Fruit fly (Drosophila melanogaster) whole organism, embryonic: Measurements from ENCODE around the gene CG14232.
A peak's percentile ranks its signal among the peaks of the same experiment; 100 is the strongest.

Source experiments
- CG11696 ChIP-seq: fragments of 200-800 bp; sonication (Bioruptor generic); IDR thresholded peaks from 2 replicates; pipeline ENCODE4 v1.3.6; 2022; ENCODE audit warnings: missing biosample characterization, missing genetic modification characterization
- CG12236 ChIP-seq: fragments of 200-800 bp; sonication (Bioruptor generic); optimal IDR thresholded peaks from 2 replicates; lab custom pipeline; 2016; ENCODE audit warnings: missing biosample characterization, missing genetic modification characterization
- CG13296 ChIP-seq: fragments of 200-800 bp; sonication (Bioruptor generic); optimal IDR thresholded peaks from 3 replicates; lab custom pipeline; 2018; ENCODE audit warnings: missing biosample characterization, mild to moderate bottlenecking, missing genetic modification characterization
- CG13624 ChIP-seq: fragments of 200-800 bp; sonication (Bioruptor generic); optimal IDR thresholded peaks from 2 replicates; lab custom pipeline; 2016; ENCODE audit warnings: missing biosample characterization, missing genetic modification characterization
- CG15011 ChIP-seq: fragments of 200-800 bp; sonication (Bioruptor generic); optimal IDR thresholded peaks from 3 replicates; lab custom pipeline; 2018; ENCODE audit warnings: missing biosample characterization, mild to moderate bottlenecking, missing genetic modification characterization
- CG16813 ChIP-seq: fragments of 200-800 bp; sonication (Bioruptor generic); IDR thresholded peaks from 3 replicates; pipeline ENCODE4 v1.3.6; 2022; ENCODE audit warnings: missing biosample characterization, missing genetic modification characterization; ENCODE audit not compliant: partially characterized antibody
- CG17568 ChIP-seq: fragments of 200-800 bp; sonication (Bioruptor generic); optimal IDR thresholded peaks from 2 replicates; lab custom pipeline; 2018; ENCODE audit warnings: missing biosample characterization, mild to moderate bottlenecking, missing genetic modification characterization, moderate library complexity
- CG18599 ChIP-seq: fragments of 200-800 bp; sonication (Bioruptor generic); optimal IDR thresholded peaks from 3 replicates; lab custom pipeline; 2017; ENCODE audit warnings: missing biosample characterization, missing genetic modification characterization, mild to moderate bottlenecking, moderate library complexity, missing genetic modification reagents
- CG2202 ChIP-seq: fragments of 200-800 bp; sonication (Bioruptor generic); optimal IDR thresholded peaks from 2 replicates; lab custom pipeline; 2018; ENCODE audit warnings: missing biosample characterization, mild to moderate bottlenecking, missing genetic modification characterization
- CG2678 ChIP-seq: fragments of 200-800 bp; sonication (Bioruptor generic); optimal IDR thresholded peaks from 3 replicates; lab custom pipeline; 2019; ENCODE audit warnings: missing biosample characterization, mild to moderate bottlenecking, missing genetic modification characterization, moderate library complexity
- CG2712 ChIP-seq: fragments of 200-800 bp; optimal IDR thresholded peaks from 3 replicates; lab custom pipeline; 2019; ENCODE audit warnings: missing biosample characterization, mild to moderate bottlenecking, missing genetic modification characterization, moderate library complexity
- CG3065 ChIP-seq: fragments of 200-800 bp; sonication (Bioruptor generic); optimal IDR thresholded peaks from 2 replicates; lab custom pipeline; 2016; ENCODE audit warnings: missing biosample characterization, missing genetic modification characterization
- CG31224 ChIP-seq: fragments of 200-800 bp; sonication (Bioruptor generic); IDR thresholded peaks from 2 replicates; pipeline ENCODE4 v1.3.6; 2022; ENCODE audit warnings: missing biosample characterization, missing genetic modification characterization
- CG3163 ChIP-seq: fragments of 200-800 bp; sonication (Bioruptor generic); optimal IDR thresholded peaks from 3 replicates; lab custom pipeline; 2016; ENCODE audit warnings: missing biosample characterization, missing genetic modification characterization
- CG7928 ChIP-seq: fragments of 200-800 bp; sonication (Bioruptor generic); optimal IDR thresholded peaks from 2 replicates; lab custom pipeline; 2017; ENCODE audit warnings: missing biosample characterization, mild to moderate bottlenecking, missing genetic modification characterization
- D ChIP-seq, 2 experiments: fragments of 200-800 bp in 1 of 2; fragments of >200 bp in 1 of 2; sonication (Bioruptor generic) in 1 of 2; optimal IDR thresholded peaks; 2 replicates in 1 of 2; 3 replicates in 1 of 2; lab custom pipeline; 2017; ENCODE audit warnings: mild to moderate bottlenecking in 1 of 2, missing biosample characterization in 1 of 2, missing genetic modification characterization in 1 of 2, missing genetic modification reagents in 1 of 2
- D19A ChIP-seq: fragments of 200-800 bp; optimal IDR thresholded peaks from 3 replicates; lab custom pipeline; 2019; ENCODE audit warnings: missing biosample characterization, mild to moderate bottlenecking, missing genetic modification characterization, moderate library complexity
- Dad ChIP-seq: fragments of 200-800 bp; sonication (Bioruptor generic); optimal IDR thresholded peaks from 3 replicates; lab custom pipeline; 2016; ENCODE audit warnings: missing biosample characterization, missing genetic modification characterization
- Eip74EF ChIP-seq, 2 experiments: fragments of 200-800 bp in 1 of 2; fragments of >200 bp in 1 of 2; sonication (Bioruptor generic) in 1 of 2; optimal IDR thresholded peaks; 2 replicates each; lab custom pipeline; 2017 to 2019; ENCODE audit warnings: missing biosample characterization in 2 of 2, missing genetic modification characterization in 2 of 2, mild to moderate bottlenecking in 1 of 2, moderate library complexity in 1 of 2
- Ets65A ChIP-seq: fragments of 200-800 bp; sonication (Bioruptor generic); peaks from one replicate; lab custom pipeline; 2016; ENCODE audit warnings: missing biosample characterization, missing genetic modification characterization
- H2.0 ChIP-seq: fragments of 200-800 bp; sonication (Bioruptor generic); IDR thresholded peaks from 2 replicates; pipeline ENCODE4 v1.3.6; 2022; ENCODE audit warnings: missing biosample characterization, missing genetic modification characterization
- Hey ChIP-seq: fragments of 200-800 bp; sonication (Bioruptor generic); optimal IDR thresholded peaks from 3 replicates; lab custom pipeline; 2018; ENCODE audit warnings: missing biosample characterization, mild to moderate bottlenecking, missing genetic modification characterization
- Hr39 ChIP-seq: fragments of >200 bp; optimal IDR thresholded peaks from 2 replicates; lab custom pipeline; 2017
- Meics ChIP-seq: fragments of 200-800 bp; sonication (Bioruptor generic); optimal IDR thresholded peaks from 2 replicates; lab custom pipeline; 2017; ENCODE audit warnings: missing biosample characterization, mild to moderate bottlenecking, missing genetic modification characterization
- Pdp1 ChIP-seq, 2 experiments: fragments of 200-800 bp; sonication (Bioruptor generic); optimal IDR thresholded peaks; 3 replicates each; lab custom pipeline; 2016; ENCODE audit warnings: missing biosample characterization in 2 of 2, missing genetic modification characterization in 2 of 2, mild to moderate bottlenecking in 1 of 2, moderate library complexity in 1 of 2
- Poxn ChIP-seq: fragments of 200-800 bp; sonication (Bioruptor generic); IDR thresholded peaks from 2 replicates; pipeline ENCODE4 v1.3.6; 2022; ENCODE audit warnings: missing biosample characterization, missing genetic modification characterization
- Six4 ChIP-seq: fragments of 200-800 bp; sonication (Bioruptor generic); optimal IDR thresholded peaks from 2 replicates; lab custom pipeline; 2016; ENCODE audit warnings: missing biosample characterization, missing genetic modification characterization
- Sry-β ChIP-seq: fragments of 200-800 bp; sonication (Bioruptor generic); optimal IDR thresholded peaks from 2 replicates; lab custom pipeline; 2018; ENCODE audit warnings: missing biosample characterization, mild to moderate bottlenecking, missing genetic modification characterization, moderate library complexity
- Trl ChIP-seq, 3 experiments: fragments of >200 bp in 2 of 3; fragments of 200-800 bp in 1 of 3; sonication (Bioruptor generic) in 1 of 3; optimal IDR thresholded peaks; 2 replicates in 1 of 3; 3 replicates in 2 of 3; lab custom pipeline; 2016 to 2017; ENCODE audit warnings: missing biosample characterization in 1 of 3, missing genetic modification characterization in 1 of 3
- Xrp1 ChIP-seq: fragments of 200-800 bp; sonication (Bioruptor generic); IDR thresholded peaks from 2 replicates; pipeline ENCODE4 v1.3.6; 2022; ENCODE audit warnings: missing biosample characterization, missing genetic modification characterization
- ab ChIP-seq: fragments of 200-800 bp; sonication (Bioruptor generic); optimal IDR thresholded peaks from 2 replicates; lab custom pipeline; 2016; ENCODE audit warnings: missing biosample characterization, missing genetic modification characterization
- br ChIP-seq: fragments of >200 bp; optimal IDR thresholded peaks from 2 replicates; lab custom pipeline; 2017
- crp ChIP-seq, 2 experiments: fragments of 200-800 bp; sonication (Bioruptor generic); optimal IDR thresholded peaks; 2 replicates in 1 of 2; 3 replicates in 1 of 2; lab custom pipeline; 2017; ENCODE audit warnings: missing biosample characterization in 2 of 2, missing genetic modification characterization in 2 of 2, mild to moderate bottlenecking in 1 of 2, moderate library complexity in 1 of 2
- dimm ChIP-seq: fragments of 200-800 bp; sonication (Bioruptor generic); IDR thresholded peaks from 2 replicates; pipeline ENCODE4 v1.3.6; 2022; ENCODE audit warnings: missing biosample characterization, missing genetic modification characterization
- disco-r ChIP-seq: fragments of 200-800 bp; sonication (Bioruptor generic); optimal IDR thresholded peaks from 2 replicates; lab custom pipeline; 2016; ENCODE audit warnings: missing biosample characterization, missing genetic modification characterization
- dysf ChIP-seq: fragments of 200-800 bp; sonication (Bioruptor generic); IDR thresholded peaks from 3 replicates; pipeline ENCODE4 v1.3.6; 2022; ENCODE audit warnings: missing biosample characterization, missing genetic modification characterization
- fd3F ChIP-seq: fragments of 200-800 bp; sonication (Bioruptor generic); optimal IDR thresholded peaks from 2 replicates; lab custom pipeline; 2018; ENCODE audit warnings: missing biosample characterization, mild to moderate bottlenecking, missing genetic modification characterization, moderate library complexity
- hkb ChIP-seq, 2 experiments: fragments of 200-800 bp in 1 of 2; fragments of >200 bp in 1 of 2; sonication (Bioruptor generic) in 1 of 2; IDR thresholded peaks in 1 of 2; optimal IDR thresholded peaks in 1 of 2; 2 replicates each; pipeline versions ENCODE4 v1.3.6 to Lab custom; 2017 to 2022; ENCODE audit warnings: missing biosample characterization in 1 of 2, missing genetic modification characterization in 1 of 2
- pan ChIP-seq, 4 experiments: fragments of >200 bp in 3 of 4; fragments of 200-800 bp in 1 of 4; sonication (Bioruptor generic) in 1 of 4; optimal IDR thresholded peaks in 3 of 4; IDR thresholded peaks in 1 of 4; 2 replicates each; pipeline versions ENCODE4 v1.3.6 to Lab custom; 2017 to 2022; ENCODE audit warnings: missing biosample characterization in 2 of 4, missing genetic modification characterization in 2 of 4, mixed read lengths in 1 of 4
- pb ChIP-seq: fragments of 200-800 bp; sonication (Bioruptor generic); optimal IDR thresholded peaks from 3 replicates; lab custom pipeline; 2016; ENCODE audit warnings: missing biosample characterization, missing genetic modification characterization
- run ChIP-seq: fragments of 200-800 bp; sonication (Bioruptor generic); optimal IDR thresholded peaks from 3 replicates; lab custom pipeline; 2018; ENCODE audit warnings: missing biosample characterization, mild to moderate bottlenecking, missing genetic modification characterization
- sens-2 ChIP-seq: fragments of 200-800 bp; sonication (Bioruptor generic); IDR thresholded peaks from 2 replicates; pipeline ENCODE4 v1.3.6; 2022; ENCODE audit warnings: missing biosample characterization, missing genetic modification characterization
- seq ChIP-seq: fragments of 200-800 bp; sonication (Bioruptor generic); IDR thresholded peaks from 2 replicates; pipeline ENCODE4 v1.3.6; 2022; ENCODE audit warnings: missing biosample characterization, missing genetic modification characterization
- shn ChIP-seq: fragments of 200-800 bp; sonication (Bioruptor generic); optimal IDR thresholded peaks from 3 replicates; lab custom pipeline; 2016; ENCODE audit warnings: missing biosample characterization, missing genetic modification characterization
- sima ChIP-seq: fragments of 200-800 bp; sonication (Bioruptor generic); optimal IDR thresholded peaks from 2 replicates; lab custom pipeline; 2016; ENCODE audit warnings: missing biosample characterization, missing genetic modification characterization
- so ChIP-seq: fragments of 200-800 bp; sonication (Bioruptor generic); IDR thresholded peaks from 3 replicates; pipeline ENCODE4 v1.3.6; 2022; ENCODE audit warnings: missing biosample characterization, missing genetic modification characterization
- sug ChIP-seq: fragments of 200-800 bp; optimal IDR thresholded peaks from 2 replicates; lab custom pipeline; 2019; ENCODE audit warnings: missing biosample characterization, mild to moderate bottlenecking, missing genetic modification characterization, moderate library complexity
- tll ChIP-seq, 2 experiments: fragments of 200-800 bp in 1 of 2; fragments of >200 bp in 1 of 2; sonication (Bioruptor generic) in 1 of 2; optimal IDR thresholded peaks; 2 replicates each; lab custom pipeline; 2017 to 2019; ENCODE audit warnings: missing biosample characterization in 2 of 2, missing genetic modification characterization in 2 of 2, mild to moderate bottlenecking in 1 of 2, moderate library complexity in 1 of 2

Gene CG14232

DNA sequence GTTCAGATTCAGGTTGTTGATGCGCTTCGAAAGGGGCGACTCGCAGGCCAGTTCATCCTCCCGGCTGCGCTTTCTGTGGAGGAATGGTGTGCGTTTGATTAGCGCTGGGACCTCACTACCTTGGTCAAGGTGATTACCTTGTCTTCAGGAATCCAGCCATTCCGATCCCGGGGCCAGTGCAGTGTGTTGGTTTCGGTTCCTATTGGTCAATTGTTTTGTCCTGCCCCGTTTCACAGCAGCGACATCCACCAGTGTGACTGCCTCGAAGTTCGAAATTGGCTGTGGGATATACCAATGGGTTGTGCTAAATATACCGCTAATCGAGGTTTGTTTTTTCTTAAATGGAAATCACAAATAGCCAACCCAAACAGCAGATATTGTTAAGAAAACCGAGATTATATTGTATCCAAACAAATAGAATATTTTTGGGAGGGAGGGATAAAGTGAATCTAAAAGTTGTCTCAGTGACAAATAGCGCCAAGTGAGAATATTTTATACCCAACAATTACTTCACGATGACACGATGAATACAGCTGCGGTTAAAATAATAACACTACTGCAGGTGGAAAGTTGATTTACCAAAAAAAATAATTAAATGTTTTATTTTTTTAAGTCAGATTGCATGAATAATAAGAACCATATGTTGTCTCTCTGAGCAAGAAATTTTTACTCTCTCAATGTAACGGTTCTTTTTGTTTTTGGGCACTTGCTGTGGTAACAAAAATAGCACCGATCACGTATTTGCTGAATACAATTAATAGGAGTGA is 9.1 kb downstream of the CG14232 start, which contains the start of gene CG14229 (continued):
- TF ChIP-seq H2.0 (GFP tag; lab: Robert Waterston, UW) (no peak), Ets65A (GFP tag; lab: Kevin White, UChicago) (no peak), CG2678 (tag; lab: Kevin White, UChicago) (peak; percentile 7), D19A (tag; lab: Kevin White, UChicago) (peak; percentile 75), run (no peak), fd3F (no peak), CG11696 (GFP tag; lab: Robert Waterston, UW) (peak; percentile 82), Sry-β (GFP tag; lab: Kevin White, UChicago) (no peak), CG2202 (tag; lab: Kevin White, UChicago) (no peak), CG17568 (GFP tag; lab: Kevin White, UChicago) (no peak), CG3163 (GFP tag; lab: Kevin White, UChicago) (no peak), Hr39 (lab: Kevin White, UChicago) (no peak), Meics (GFP tag; lab: Kevin White, UChicago) (peak; percentile 8), tll (GFP tag; optimal IDR thresholded peaks at IDR 0.05; lab: Kevin White, UChicago) (no peak), ab (GFP tag; lab: Kevin White, UChicago) (no peak), sima (no peak), Poxn (GFP tag; lab: Robert Waterston, UW) (no peak), sug (no peak), shn (GFP tag; lab: Kevin White, UChicago) (no peak), dysf (no peak), CG13296 (no peak), dimm (no peak), pb (GFP tag; lab: Kevin White, UChicago) (no peak), seq (GFP tag; lab: Robert Waterston, UW) (no peak), CG31224 (GFP tag; lab: Robert Waterston, UW) (no peak), crp (GFP tag; optimal IDR thresholded peaks at IDR 0.05; lab: Kevin White, UChicago) (no peak), disco-r (GFP tag; lab: Kevin White, UChicago) (no peak), sens-2 (GFP tag; lab: Robert Waterston, UW) (no peak), CG13624 (GFP tag; lab: Kevin White, UChicago) (no peak), hkb (optimal IDR thresholded peaks at IDR 0.05; lab: Kevin White, UChicago) (no peak), hkb (GFP tag; IDR thresholded peaks at IDR 0.05; lab: Robert Waterston, UW) (0 out of 2 replicates have a peak, but pooled peaks have one; percentile 26), br (no peak), CG12236 (GFP tag; lab: Kevin White, UChicago) (no peak), Dad (GFP tag; lab: Kevin White, UChicago) (no peak), CG16813 (GFP tag; lab: Robert Waterston, UW) (no peak), Xrp1 (GFP tag; lab: Robert Waterston, UW) (peak; percentile 59), Six4 (GFP tag; lab: Kevin White, UChicago) (peak; percentile 12), Trl (optimal IDR thresholded peaks at IDR 0.05; lab: Kevin White, UChicago) (no peak), Trl (GFP tag; optimal IDR thresholded peaks at IDR 0.05; lab: Kevin White, UChicago) (no peak), pan (optimal IDR thresholded peaks at IDR 0.05; lab: Kevin White, UChicago) (no peak), pan (GFP tag; optimal IDR thresholded peaks at IDR 0.05 in 1 of 2, IDR thresholded peaks at IDR 0.05 in 1 of 2) (peak in 1 of 2 experiments; percentile 50), Pdp1 (GFP tag; optimal IDR thresholded peaks at IDR 0.05; lab: Kevin White, UChicago) (no peak), so (GFP tag; lab: Robert Waterston, UW) (no peak), CG15011 (GFP tag; lab: Kevin White, UChicago) (no peak), CG3065 (GFP tag; lab: Kevin White, UChicago) (no peak), CG7928 (no peak), Eip74EF (GFP tag; optimal IDR thresholded peaks at IDR 0.05; lab: Kevin White, UChicago) (no peak), CG2712 (tag; lab: Kevin White, UChicago) (peak; percentile 8), Hey (no peak), D (optimal IDR thresholded peaks at IDR 0.05; lab: Kevin White, UChicago) (no peak), D (GFP tag; optimal IDR thresholded peaks at IDR 0.05; lab: Kevin White, UChicago) (no peak), CG18599 (GFP tag; lab: Kevin White, UChicago) (no peak)
